Fruit fly (Drosophila melanogaster) Kc167 (cell line): ENCODE data around the gene Rnb.

Experiments used
- Myc ChIP-seq: fragments of >200 bp; optimal IDR thresholded peaks from 2 replicates; lab custom pipeline; 2017; ENCODE audit warnings: missing external identifiers
- Sin3A ChIP-seq: fragments of >200 bp; optimal IDR thresholded peaks from 2 replicates; lab custom pipeline; 2018; ENCODE audit warnings: missing external identifiers
- h ChIP-seq: fragments of >200 bp; optimal IDR thresholded peaks from 3 replicates; lab custom pipeline; 2018; ENCODE audit warnings: missing external identifiers
- insv ChIP-seq: fragments of >200 bp; optimal IDR thresholded peaks from 3 replicates; lab custom pipeline; 2018; ENCODE audit warnings: missing external identifiers
- psq ChIP-seq: fragments of >200 bp; optimal IDR thresholded peaks from 2 replicates; lab custom pipeline; 2017; ENCODE audit warnings: missing external identifiers
- ttk ChIP-seq: sonication (Bioruptor generic); optimal IDR thresholded peaks from 2 replicates; lab custom pipeline; 2017; ENCODE audit warnings: missing external identifiers

Gene Rnb

DNA sequence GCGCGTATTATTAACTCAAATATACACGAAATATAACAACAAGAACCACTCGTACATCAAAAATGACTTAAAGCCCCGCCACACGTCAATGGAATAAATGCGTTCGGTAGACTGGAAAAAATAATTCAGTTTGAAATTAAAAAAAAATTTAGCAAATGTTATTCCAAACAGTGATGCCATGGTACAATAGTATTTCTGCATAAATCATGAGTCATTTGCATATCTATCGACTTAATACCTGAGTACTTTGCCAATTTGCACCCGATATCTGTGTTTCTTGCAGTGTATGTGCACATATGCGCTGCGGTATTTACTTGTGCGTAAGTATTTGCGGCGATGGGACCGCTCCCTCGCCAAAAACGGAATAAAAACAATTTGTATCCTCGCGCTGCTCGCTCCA, 36.0 kb downstream of the Rnb start:
- TF ChIP-seq insv (lab: Kevin White, UChicago) (no peak), Myc (no peak), ttk (lab: Kevin White, UChicago) (no peak), h (no peak), Sin3A (lab: Kevin White, UChicago) (no peak), psq (lab: Kevin White, UChicago) (no peak)

DNA sequence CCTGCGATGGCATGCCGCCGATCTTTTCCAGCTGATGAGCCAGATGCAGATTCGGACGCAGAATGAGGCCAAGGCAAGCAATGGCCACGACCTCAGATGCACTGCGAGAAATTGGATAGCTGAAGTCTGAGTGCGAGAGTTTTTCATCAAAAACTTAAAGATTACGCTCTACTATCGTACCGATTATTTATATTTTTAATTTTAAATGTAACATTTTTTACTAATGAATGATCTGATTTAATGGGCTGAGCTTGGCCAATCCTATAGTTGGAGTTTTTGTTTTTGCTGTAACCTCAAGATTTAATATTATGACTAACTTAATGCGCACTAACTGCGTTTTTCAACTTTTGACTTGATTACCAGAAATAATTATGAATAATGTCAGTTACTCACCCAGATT, 36.9 kb downstream of the Rnb start:
- TF ChIP-seq h (no peak), ttk (lab: Kevin White, UChicago) (no peak), Sin3A (lab: Kevin White, UChicago) (no peak), psq (lab: Kevin White, UChicago) (no peak), Myc (no peak), insv (lab: Kevin White, UChicago) (no peak)

- no peak for TF ChIP-seq psq (lab: Kevin White, UChicago)
- TF ChIP-seq Myc: no peak
- TF ChIP-seq ttk (lab: Kevin White, UChicago): no peak
- TF ChIP-seq h: no peak
- TF ChIP-seq Sin3A (lab: Kevin White, UChicago): no peak
- TF ChIP-seq insv (lab: Kevin White, UChicago): no peak
Measured at dm6 chr3R:29761569-29761968, 37.6 kb downstream of the Rnb start.

DNA sequence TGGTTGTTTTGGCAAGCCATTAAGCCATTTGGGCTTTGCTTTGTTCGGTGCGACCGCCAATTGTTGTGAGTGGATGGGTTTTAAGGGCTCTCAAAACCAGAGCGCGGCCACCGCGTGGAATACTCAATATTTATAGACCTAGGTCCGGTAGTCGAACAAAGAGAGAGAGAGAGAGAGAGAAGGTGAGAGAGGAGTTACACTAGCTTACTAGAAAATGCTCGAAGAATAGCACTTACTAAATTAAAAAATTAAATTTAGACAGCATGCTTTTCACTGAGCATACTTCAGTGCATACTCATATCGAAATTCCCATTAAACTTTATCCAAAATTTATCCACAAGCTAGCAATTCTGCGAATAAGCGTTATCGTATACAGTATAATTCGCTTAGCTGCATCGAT, 39.1 kb downstream of the Rnb start:
- TF ChIP-seq h: no peak
- TF ChIP-seq insv (lab: Kevin White, UChicago): no peak
- TF ChIP-seq Myc: no peak
- TF ChIP-seq psq (lab: Kevin White, UChicago): no peak
- no peak for TF ChIP-seq Sin3A (lab: Kevin White, UChicago)
- TF ChIP-seq ttk (lab: Kevin White, UChicago): no peak

DNA sequence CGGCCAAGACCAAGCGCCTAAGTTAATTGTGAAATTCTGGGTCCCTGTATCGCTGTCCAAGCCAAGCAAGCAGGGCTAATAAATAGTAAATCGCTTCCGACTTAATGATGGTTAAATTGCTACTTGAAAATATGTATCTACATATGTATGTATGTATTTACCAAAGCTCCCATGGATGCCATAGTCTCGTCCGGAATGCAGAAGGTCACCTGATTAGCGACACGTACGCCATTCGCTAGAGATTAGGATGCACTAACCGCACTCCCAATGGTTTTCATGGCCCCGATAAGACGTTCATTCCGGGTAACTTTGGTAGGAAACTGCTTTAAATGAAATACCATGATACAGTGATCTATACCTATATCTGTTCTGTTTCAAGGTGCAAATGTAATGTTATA, 40.4 kb downstream of the Rnb start:
- TF ChIP-seq insv (lab: Kevin White, UChicago): no peak

DNA sequence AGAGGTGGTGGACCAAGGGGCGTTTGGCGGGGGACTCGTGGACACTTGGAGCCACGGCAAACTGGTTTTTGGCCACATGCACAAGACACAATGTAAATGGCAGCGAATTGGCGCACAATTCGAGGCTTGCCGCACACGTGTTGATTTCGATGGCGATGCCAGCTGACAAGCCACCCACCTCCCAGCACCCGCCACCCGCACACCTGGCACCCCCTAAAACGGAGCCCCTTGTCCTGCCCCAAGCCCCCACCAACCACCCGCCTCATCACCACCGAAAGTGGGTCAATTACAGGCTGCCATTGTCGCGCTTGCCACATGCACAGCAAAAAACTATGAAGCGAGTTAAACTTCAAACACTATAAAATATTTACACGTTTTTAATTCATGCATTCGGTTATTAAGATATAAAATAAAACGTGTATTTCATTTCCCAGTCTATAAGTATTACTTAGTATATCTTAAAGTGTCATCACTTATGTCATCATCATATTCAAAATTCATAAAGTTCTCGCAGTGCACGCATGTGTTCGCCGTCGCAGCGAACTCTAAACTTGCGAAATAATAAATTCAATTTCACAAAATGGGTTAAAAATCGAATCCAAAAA, 40.9 kb downstream of the Rnb start:
- TF ChIP-seq Myc (no peak), ttk (lab: Kevin White, UChicago) (no peak), Sin3A (lab: Kevin White, UChicago) (no peak), h (no peak), insv (lab: Kevin White, UChicago) (no peak), psq (lab: Kevin White, UChicago) (no peak)

DNA sequence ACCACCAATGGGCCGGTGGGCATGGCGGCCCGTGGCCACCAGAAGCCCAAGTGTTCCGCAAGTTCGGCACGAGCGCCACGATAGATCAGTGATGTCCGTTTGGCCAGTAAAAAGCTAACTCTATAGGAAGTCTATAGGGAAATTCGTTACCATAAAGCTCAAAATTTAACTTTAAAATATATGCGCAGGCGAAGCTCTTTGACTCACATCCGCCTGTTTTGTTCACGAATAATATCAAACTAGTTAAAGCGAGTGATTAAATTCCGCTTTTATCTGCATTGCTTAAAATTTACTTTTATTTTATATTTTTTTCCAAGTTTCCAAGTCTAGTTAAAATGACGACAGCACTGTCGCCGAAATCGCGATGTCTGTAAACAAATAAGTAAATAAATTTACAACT, 41.5 kb downstream of the Rnb start:
- TF ChIP-seq insv (lab: Kevin White, UChicago) (no peak), Sin3A (lab: Kevin White, UChicago) (no peak), Myc (no peak), ttk (lab: Kevin White, UChicago) (no peak)

dm6 chr3R:29757226-29757625, 41.9 kb downstream of the Rnb start:
- TF ChIP-seq h (no peak), psq (lab: Kevin White, UChicago) (no peak), insv (lab: Kevin White, UChicago) (no peak), ttk (lab: Kevin White, UChicago) (no peak), Myc (no peak), Sin3A (lab: Kevin White, UChicago) (no peak)

- TF ChIP-seq h (no peak), insv (lab: Kevin White, UChicago) (no peak), ttk (lab: Kevin White, UChicago) (no peak), Sin3A (lab: Kevin White, UChicago) (no peak), psq (lab: Kevin White, UChicago) (no peak), Myc (no peak)
Measured at dm6 chr3R:29756153-29756552, 43.0 kb downstream of the Rnb start.

dm6 chr3R:29755248-29755647, 43.9 kb downstream of the Rnb start:
- TF ChIP-seq Sin3A (lab: Kevin White, UChicago) (no peak), insv (lab: Kevin White, UChicago) (no peak), Myc (no peak), ttk (lab: Kevin White, UChicago) (no peak), psq (lab: Kevin White, UChicago) (no peak), h (no peak)

DNA sequence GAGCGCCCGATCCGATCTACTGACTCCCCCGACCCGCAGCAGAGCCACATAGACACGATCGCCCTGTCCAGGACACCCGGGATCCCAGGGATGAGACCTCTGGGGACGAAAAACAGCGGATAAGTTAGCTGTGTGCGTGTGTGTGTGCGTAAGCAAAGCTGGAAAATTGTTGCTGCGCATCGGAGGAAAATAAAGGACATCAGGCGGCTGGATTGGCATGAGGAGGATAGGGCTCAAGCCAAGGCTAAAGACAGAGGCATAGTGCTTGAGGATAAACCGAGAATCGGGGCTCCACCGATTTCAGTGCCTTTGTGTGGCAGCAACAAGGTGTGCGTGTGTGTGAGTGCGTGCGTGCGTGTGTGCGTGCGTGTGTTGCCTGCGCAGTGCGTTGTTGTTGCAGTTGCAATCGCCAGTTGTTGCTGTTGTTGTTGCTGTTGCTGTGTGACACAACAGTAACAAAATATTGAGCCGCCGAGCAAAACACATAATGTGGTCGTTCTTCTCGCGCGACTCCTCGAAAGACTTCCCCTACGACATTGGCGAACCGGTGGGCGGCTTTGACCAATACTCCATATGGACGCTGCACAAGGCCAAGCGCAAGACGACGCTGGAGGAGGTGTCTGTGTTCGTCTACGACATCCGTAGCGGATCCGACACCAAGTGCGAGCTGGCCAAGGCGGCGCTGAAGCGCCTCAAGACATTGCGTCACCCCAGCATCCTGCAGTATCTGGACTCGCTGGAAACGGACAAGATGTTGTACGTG, 49.7 kb downstream of the Rnb start:
- TF ChIP-seq Myc: no peak
- TF ChIP-seq psq (lab: Kevin White, UChicago): no peak
- no peak for TF ChIP-seq Sin3A (lab: Kevin White, UChicago)
- no peak for TF ChIP-seq ttk (lab: Kevin White, UChicago)
- TF ChIP-seq insv (lab: Kevin White, UChicago): no peak
- TF ChIP-seq h: no peak

DNA sequence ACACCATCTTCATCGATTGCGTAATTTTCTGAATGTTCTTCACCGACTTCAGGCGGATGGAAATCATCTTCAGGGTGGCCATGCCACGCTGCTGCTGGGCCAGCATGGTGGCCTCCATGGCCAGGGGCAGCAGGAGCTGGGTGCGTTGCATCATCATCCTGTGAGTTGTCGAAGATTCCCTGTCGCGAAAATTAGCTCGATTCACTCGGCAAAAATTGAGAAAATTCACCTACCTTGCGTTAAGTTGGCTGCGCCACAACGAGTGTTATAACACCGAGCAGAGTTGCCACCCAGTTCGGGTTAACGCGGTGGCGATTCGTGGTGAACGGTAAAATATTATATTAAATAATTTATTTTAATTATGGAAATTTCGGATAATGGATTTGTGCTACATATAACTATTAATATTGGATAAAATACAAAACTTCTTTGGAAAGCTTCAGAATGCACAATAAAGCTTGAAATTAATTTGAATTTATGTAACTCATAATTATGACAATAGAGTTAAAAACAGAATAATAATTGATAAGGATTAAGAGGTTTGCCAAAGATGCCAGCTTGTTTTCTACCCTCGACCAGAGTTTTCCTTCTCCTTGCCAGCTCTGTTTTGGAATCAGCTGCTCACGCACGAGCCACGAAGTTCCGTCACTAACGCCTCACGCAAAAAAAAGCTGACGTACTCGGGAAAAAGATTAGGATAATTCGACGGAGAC, 50.4 kb downstream of the Rnb start, which contains the start of the genes ATPsyngamma and yata:
Gene ATPsyngamma, minus strand, starts transcription at position 573 of the 713 bp plus-strand sequence.
Gene yata, plus strand, starts transcription at position 629 of the 713 bp plus-strand sequence.
- no peak for TF ChIP-seq Myc
- TF ChIP-seq insv (lab: Kevin White, UChicago): no peak
- no peak for TF ChIP-seq Sin3A (lab: Kevin White, UChicago)
- no peak for TF ChIP-seq h
- no peak for TF ChIP-seq ttk (lab: Kevin White, UChicago)
- TF ChIP-seq psq (lab: Kevin White, UChicago): no peak
